Worm (Caenorhabditis elegans) whole organism, L4 larva: ENCODE data around the gene nhr-286.

Source experiments
- F44E2.7 ChIP-seq: fragments of 200-800 bp; sonication (Bioruptor generic); IDR thresholded peaks from 2 replicates; pipeline ENCODE4 v2.1.2; 2022; ENCODE audit warnings: missing genetic modification characterization, missing compliant biosample characterization
- F49E8.2 ChIP-seq: sonication (generic microtip); optimal IDR thresholded peaks from 2 replicates; lab custom pipeline; 2016; ENCODE audit warnings: missing compliant biosample characterization, mild to moderate bottlenecking, missing genetic modification characterization, borderline replicate concordance
- T20F7.1 ChIP-seq: fragments of 200-800 bp; sonication (Bioruptor generic); optimal IDR thresholded peaks from 2 replicates; lab custom pipeline; 2018; ENCODE audit warnings: mild to moderate bottlenecking, missing genetic modification characterization, missing compliant biosample characterization
- arid-1 ChIP-seq: fragments of 200-800 bp; sonication (Bioruptor generic); conservative IDR thresholded peaks from 2 replicates; pipeline ENCODE4 v1.3.6; 2022; ENCODE audit warnings: missing genetic modification reagents, missing genetic modification characterization, missing compliant biosample characterization
- ceh-32 ChIP-seq: sonication (generic microtip); optimal IDR thresholded peaks from 2 replicates; lab custom pipeline; 2016; ENCODE audit warnings: mild to moderate bottlenecking, missing genetic modification characterization, missing compliant biosample characterization; ENCODE audit not compliant: poor library complexity
- cey-2 ChIP-seq: sonication (generic microtip); optimal IDR thresholded peaks from 3 replicates; lab custom pipeline; 2017; ENCODE audit warnings: missing genetic modification characterization, mild to moderate bottlenecking, missing compliant biosample characterization, antibody characterized with exemption, borderline replicate concordance; ENCODE audit not compliant: insufficient read depth
- daf-16 ChIP-seq, 3 experiments: sonication (generic microtip); optimal IDR thresholded peaks; 2 replicates each; lab custom pipeline; 2016 to 2017; ENCODE audit warnings: missing genetic modification characterization in 3 of 3, missing genetic modification reagents in 3 of 3, mild to moderate bottlenecking in 2 of 3, missing compliant biosample characterization in 2 of 3, missing biosample characterization in 1 of 3, moderate library complexity in 1 of 3
- daf-8 ChIP-seq: fragments of 200-800 bp; sonication (Bioruptor generic); IDR thresholded peaks from 2 replicates; pipeline ENCODE4 v1.3.6; 2022; ENCODE audit warnings: missing genetic modification characterization, missing compliant biosample characterization
- egl-27 ChIP-seq: sonication (generic microtip); optimal IDR thresholded peaks from 3 replicates; lab custom pipeline; 2017; ENCODE audit warnings: missing biosample characterization, missing genetic modification reagents, missing genetic modification characterization
- egl-43 ChIP-seq: fragments of 200-800 bp; sonication (Bioruptor generic); IDR thresholded peaks from 2 replicates; pipeline ENCODE4 v1.3.6; 2022; ENCODE audit warnings: missing genetic modification reagents, missing genetic modification characterization, missing compliant biosample characterization
- hlh-30 ChIP-seq: sonication (generic microtip); optimal IDR thresholded peaks from 2 replicates; lab custom pipeline; 2017; ENCODE audit warnings: antibody characterized with exemption, mild to moderate bottlenecking, missing genetic modification characterization, missing compliant biosample characterization; ENCODE audit not compliant: insufficient read depth
- hmg-1.1 ChIP-seq: fragments of 200-800 bp; sonication (Bioruptor generic); IDR thresholded peaks from 2 replicates; pipeline ENCODE4 v1.3.6; 2022; ENCODE audit warnings: missing genetic modification reagents, missing genetic modification characterization, missing compliant biosample characterization
- jun-1 ChIP-seq: fragments of 150-350 bp; optimal IDR thresholded peaks from 2 replicates; lab custom pipeline; 2014; ENCODE audit warnings: missing biosample characterization, missing genetic modification reagents, missing genetic modification characterization
- lim-7 ChIP-seq: fragments of 200-800 bp; sonication (Bioruptor generic); IDR thresholded peaks from 2 replicates; pipeline ENCODE4 v1.3.6; 2022; ENCODE audit warnings: missing genetic modification characterization, missing compliant biosample characterization
- lin-38 ChIP-seq: fragments of 200-800 bp; sonication (Bioruptor generic); IDR thresholded peaks from 2 replicates; pipeline ENCODE4 v1.3.6; 2022; ENCODE audit warnings: missing genetic modification reagents, missing genetic modification characterization, missing compliant biosample characterization
- lin-39 ChIP-seq: fragments of 150-350 bp; optimal IDR thresholded peaks from 2 replicates; lab custom pipeline; 2014; ENCODE audit warnings: missing biosample characterization, missing genetic modification reagents, missing genetic modification characterization
- lir-3 ChIP-seq: sonication (generic microtip); optimal IDR thresholded peaks from 2 replicates; lab custom pipeline; 2016; ENCODE audit warnings: mild to moderate bottlenecking, missing genetic modification characterization, missing compliant biosample characterization
- madf-5 ChIP-seq, 2 experiments: fragments of 200-800 bp; sonication (Bioruptor generic); IDR thresholded peaks; 2 replicates each; pipeline ENCODE4 v1.3.6; 2022; ENCODE audit warnings: missing compliant biosample characterization in 2 of 2, missing genetic modification characterization in 2 of 2
- mep-1 ChIP-seq: fragments of 150-350 bp; sonication (generic microtip); optimal IDR thresholded peaks from 3 replicates; lab custom pipeline; 2014; ENCODE audit warnings: missing biosample characterization, missing genetic modification characterization
- mes-2 ChIP-seq: sonication (generic microtip); optimal IDR thresholded peaks from 2 replicates; lab custom pipeline; 2016; ENCODE audit warnings: missing genotype, mild to moderate bottlenecking, missing genetic modification characterization, missing compliant biosample characterization; ENCODE audit not compliant: poor library complexity, severe bottlenecking
- nhr-102 ChIP-seq: sonication (generic microtip); optimal IDR thresholded peaks from 2 replicates; lab custom pipeline; 2016; ENCODE audit warnings: mild to moderate bottlenecking, missing genetic modification characterization, moderate library complexity, missing compliant biosample characterization
- nhr-237 ChIP-seq: sonication (generic microtip); optimal IDR thresholded peaks from 2 replicates; lab custom pipeline; 2017; ENCODE audit warnings: missing biosample characterization, missing genetic modification characterization
- nhr-28 ChIP-seq: fragments of 150-350 bp; optimal IDR thresholded peaks from 2 replicates; lab custom pipeline; 2014; ENCODE audit warnings: missing biosample characterization, missing genetic modification characterization
- nhr-41 ChIP-seq: fragments of 200-800 bp; sonication (Bioruptor generic); IDR thresholded peaks from 2 replicates; pipeline ENCODE4 v1.3.6; 2022; ENCODE audit warnings: missing genetic modification reagents, missing genetic modification characterization, missing compliant biosample characterization
- snpc-1.2 ChIP-seq: fragments of 200-800 bp; sonication (Bioruptor generic); IDR thresholded peaks from 2 replicates; pipeline ENCODE4 v1.3.6; 2022; ENCODE audit warnings: missing genetic modification reagents, missing genetic modification characterization, missing compliant biosample characterization
- snpc-4 ChIP-seq: fragments of 150-350 bp; optimal IDR thresholded peaks from 2 replicates; lab custom pipeline; 2014; ENCODE audit warnings: missing biosample characterization, missing genetic modification characterization
- spr-1 ChIP-seq: sonication (generic microtip); optimal IDR thresholded peaks from 2 replicates; lab custom pipeline; 2016; ENCODE audit warnings: mild to moderate bottlenecking, missing genetic modification characterization, missing compliant biosample characterization
- spr-3 ChIP-seq: fragments of 200-800 bp; sonication (Bioruptor generic); optimal IDR thresholded peaks from 2 replicates; lab custom pipeline; 2018; ENCODE audit warnings: mild to moderate bottlenecking, missing genetic modification characterization, missing compliant biosample characterization
- unc-130 ChIP-seq: sonication (generic microtip); optimal IDR thresholded peaks from 2 replicates; lab custom pipeline; 2016; ENCODE audit warnings: missing genetic modification reagents, missing genetic modification characterization, missing compliant biosample characterization
- unc-62 ChIP-seq, 3 experiments: fragments of 150-350 bp in 1 of 3; sonication (generic microtip); optimal IDR thresholded peaks in 2 of 3; peaks in 1 of 3; 1 replicate in 1 of 3; 2 replicates in 2 of 3; lab custom pipeline; 2014 to 2017; ENCODE audit warnings: missing biosample characterization in 3 of 3, missing genetic modification characterization in 3 of 3, missing genetic modification reagents in 3 of 3, missing genotype in 1 of 3
- vab-7 ChIP-seq: fragments of 200-800 bp; sonication (Bioruptor generic); IDR thresholded peaks from 2 replicates; pipeline ENCODE4 v1.3.6; 2022; ENCODE audit warnings: missing genetic modification reagents, missing genetic modification characterization, missing compliant biosample characterization
- zag-1 ChIP-seq: fragments of 150-350 bp; optimal IDR thresholded peaks from 2 replicates; lab custom pipeline; 2014; ENCODE audit warnings: missing biosample characterization, missing genetic modification characterization
- zfp-2 ChIP-seq: sonication (generic microtip); optimal IDR thresholded peaks from 2 replicates; lab custom pipeline; 2016; ENCODE audit warnings: mild to moderate bottlenecking, missing genetic modification characterization, missing compliant biosample characterization
- ztf-11 ChIP-seq: fragments of 150-350 bp; optimal IDR thresholded peaks from 2 replicates; lab custom pipeline; 2014; ENCODE audit warnings: missing biosample characterization, missing genetic modification characterization
- ztf-7 ChIP-seq: fragments of 150-350 bp; optimal IDR thresholded peaks from 2 replicates; lab custom pipeline; 2014; ENCODE audit warnings: missing biosample characterization, missing genetic modification characterization

Gene nhr-286

ce11 chrV:7069605-7070004, 21.8 kb downstream of the nhr-286 start:
- 0 out of 4 replicates have a peak, but pooled peaks of 1 of the 2 experiments have one; percentile 29 for TF ChIP-seq madf-5 (GFP tag; IDR thresholded peaks at IDR 0.05; lab: Robert Waterston, UW)
- no peak for TF ChIP-seq hlh-30 (tag; lab: Kevin White, UChicago)
- no peak for TF ChIP-seq vab-7 (GFP tag; lab: Robert Waterston, UW)
- no peak for TF ChIP-seq zfp-2 (tag; lab: Kevin White, UChicago)
- 0 out of 2 replicates have a peak, but pooled peaks have one; percentile 30 for TF ChIP-seq egl-43
- TF ChIP-seq T20F7.1 (GFP tag; lab: Kevin White, UChicago), result no peak
- no peak for TF ChIP-seq daf-16 (GFP tag; optimal IDR thresholded peaks at IDR 0.05; lab: Kevin White, UChicago)
- no peak for TF ChIP-seq daf-16 (tag; optimal IDR thresholded peaks at IDR 0.05; lab: Kevin White, UChicago)
- TF ChIP-seq snpc-4 (tag; lab: Kevin White, UChicago), result no peak
- peak; percentile 9 for TF ChIP-seq mes-2 (tag; lab: Kevin White, UChicago)
- 0 out of 2 replicates have a peak, but pooled peaks have one; percentile 54 for TF ChIP-seq lim-7
- TF ChIP-seq egl-27, result no peak
- TF ChIP-seq unc-130 (GFP tag; lab: Kevin White, UChicago), result no peak
- no peak for TF ChIP-seq daf-8 (GFP tag; lab: Robert Waterston, UW)
- no peak for TF ChIP-seq jun-1
- no peak for TF ChIP-seq mep-1
- TF ChIP-seq hmg-1.1, result no peak
- TF ChIP-seq lin-39 (tag; lab: Kevin White, UChicago), result no peak
- TF ChIP-seq F44E2.7 (GFP tag; lab: Robert Waterston, UW), result no peak
- TF ChIP-seq ztf-7 (tag; lab: Kevin White, UChicago), result no peak
- no peak for TF ChIP-seq ztf-11 (tag; lab: Kevin White, UChicago)
- no peak for TF ChIP-seq nhr-28 (tag; lab: Kevin White, UChicago)
- no peak for TF ChIP-seq nhr-41
- TF ChIP-seq cey-2 (tag; lab: Kevin White, UChicago), result no peak
- TF ChIP-seq spr-1 (tag; lab: Kevin White, UChicago), result no peak
- 0 out of 2 replicates have a peak, but pooled peaks have one; percentile 11 for TF ChIP-seq snpc-1.2 (GFP tag; lab: Robert Waterston, UW)
- TF ChIP-seq lir-3 (tag; lab: Kevin White, UChicago), result no peak
- no peak for TF ChIP-seq nhr-237 (tag; lab: Kevin White, UChicago)
- no peak for TF ChIP-seq lin-38 (GFP tag; lab: Robert Waterston, UW)

ce11 chrV:7068861-7069260, 22.5 kb downstream of the nhr-286 start:
- TF ChIP-seq F49E8.2, result no peak
- no peak for TF ChIP-seq zag-1 (tag; lab: Kevin White, UChicago)
- peak in 1 of 2 experiments; percentile 59 for TF ChIP-seq unc-62 (GFP tag; optimal IDR thresholded peaks at IDR 0.05 in 1 of 2; lab: Kevin White, UChicago)
- TF ChIP-seq unc-62 (tag; optimal IDR thresholded peaks at IDR 0.05; lab: Kevin White, UChicago), result no peak

ce11 chrV:7065226-7065625, 26.2 kb downstream of the nhr-286 start, which contains the start of gene Y57E12AR.1:
Gene Y57E12AR.1, minus strand, starts transcription at chrV:7065326.
- TF ChIP-seq nhr-102 (tag; lab: Kevin White, UChicago) (no peak), spr-3 (no peak), arid-1 (GFP tag; lab: Robert Waterston, UW) (no peak), ceh-32 (tag; lab: Kevin White, UChicago) (no peak)
- TF ChIP-seq, all 104 proteins: peak for 0

ce11 chrV:7062790-7063189, 28.6 kb downstream of the nhr-286 start, which contains the start of gene tmem-258:
Gene tmem-258, plus strand, starts transcription at chrV:7063174.
- TF ChIP-seq lin-38 (GFP tag; lab: Robert Waterston, UW), result peak; percentile 31
